Fruit fly (Drosophila melanogaster) whole organism, wandering third instar larva: Measurements from ENCODE around the gene Obp69a.

Experiments used
- Abd-B ChIP-seq: fragments of >200 bp; optimal IDR thresholded peaks from 2 replicates; lab custom pipeline; 2017; ENCODE audit warnings: missing biosample characterization, missing genetic modification characterization
- Hnf4 ChIP-seq: fragments of 200-800 bp; sonication (Bioruptor generic); optimal IDR thresholded peaks from 2 replicates; lab custom pipeline; 2016; ENCODE audit warnings: missing biosample characterization, mild to moderate bottlenecking, missing genetic modification characterization
- Rel ChIP-seq, 2 experiments: fragments of 200-800 bp; sonication (Bioruptor generic) in 1 of 2; optimal IDR thresholded peaks; 2 replicates in 1 of 2; 3 replicates in 1 of 2; lab custom pipeline; 2016 to 2019; ENCODE audit warnings: mild to moderate bottlenecking in 2 of 2, missing biosample characterization in 2 of 2, missing genetic modification characterization in 2 of 2, moderate library complexity in 1 of 2
- Vsx2 ChIP-seq: fragments of 200-300, 225-300 bp; sonication (Bioruptor generic); optimal IDR thresholded peaks from 2 replicates; lab custom pipeline; 2018; ENCODE audit warnings: missing biosample characterization, missing genetic modification characterization; ENCODE audit not compliant: partially characterized antibody
- br ChIP-seq: fragments of 200-800 bp; sonication (Bioruptor generic); optimal IDR thresholded peaks from 2 replicates; lab custom pipeline; 2016; ENCODE audit warnings: missing biosample characterization, missing genetic modification characterization
- dmrt93B ChIP-seq: fragments of 200-800 bp; sonication (Bioruptor generic); optimal IDR thresholded peaks from 2 replicates; lab custom pipeline; 2018; ENCODE audit warnings: missing biosample characterization, mild to moderate bottlenecking, missing genetic modification characterization
- fru ChIP-seq: fragments of 200-800 bp; sonication (Bioruptor generic); optimal IDR thresholded peaks from 3 replicates; lab custom pipeline; 2016; ENCODE audit warnings: missing biosample characterization, mild to moderate bottlenecking, missing genetic modification characterization
- h ChIP-seq: fragments of 200-800 bp; sonication (Bioruptor generic); optimal IDR thresholded peaks from 3 replicates; lab custom pipeline; 2016; ENCODE audit warnings: missing biosample characterization, mild to moderate bottlenecking, missing genetic modification characterization
- pan ChIP-seq: fragments of >200 bp; optimal IDR thresholded peaks from 2 replicates; lab custom pipeline; 2017
- psq ChIP-seq: fragments of 200-800 bp; sonication (Bioruptor generic); optimal IDR thresholded peaks from 3 replicates; lab custom pipeline; 2017; ENCODE audit warnings: missing biosample characterization, mild to moderate bottlenecking, missing genetic modification characterization, moderate library complexity
- usp ChIP-seq: fragments of >200 bp; optimal IDR thresholded peaks from 2 replicates; lab custom pipeline; 2017; ENCODE audit warnings: missing biosample characterization, missing genetic modification characterization

DNA sequence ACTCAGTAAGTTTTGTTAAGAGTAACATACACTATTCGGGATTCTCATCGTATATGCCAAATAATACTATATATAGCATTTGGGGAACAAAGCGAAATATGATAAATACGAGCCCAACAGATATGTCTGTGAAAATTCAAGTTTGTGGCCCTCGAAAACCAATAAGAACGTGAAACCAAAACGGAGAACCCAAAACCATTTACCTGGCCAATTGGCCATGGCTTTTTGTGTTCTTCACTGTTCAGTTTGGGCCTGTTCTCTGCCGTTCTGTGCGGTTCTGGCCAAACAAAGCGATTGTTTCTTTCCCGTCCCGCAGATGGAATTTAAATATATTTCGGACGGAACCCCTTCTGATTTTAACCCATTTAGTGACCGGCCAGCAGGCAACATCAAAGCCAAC, 8.9 kb upstream of the Obp69a start:
- TF ChIP-seq Vsx2, result peak; percentile 60
- no peak for TF ChIP-seq fru (GFP tag; lab: Kevin White, UChicago)
- no peak for TF ChIP-seq br (GFP tag; lab: Kevin White, UChicago)
- no peak for TF ChIP-seq usp (GFP tag; lab: Kevin White, UChicago)
- TF ChIP-seq Abd-B (GFP tag; lab: Kevin White, UChicago), result no peak
- peak; percentile 84 for TF ChIP-seq psq (GFP tag; lab: Kevin White, UChicago)
- TF ChIP-seq Hnf4 (GFP tag; lab: Kevin White, UChicago), result no peak
- no peak for TF ChIP-seq dmrt93B (GFP tag; lab: Kevin White, UChicago)
- TF ChIP-seq pan (lab: Kevin White, UChicago), result no peak
- TF ChIP-seq Rel (GFP tag; optimal IDR thresholded peaks at IDR 0.05; lab: Kevin White, UChicago), result peak; percentile 43
- TF ChIP-seq Rel (tag; optimal IDR thresholded peaks at IDR 0.05; lab: Kevin White, UChicago), result no peak
- TF ChIP-seq h, result no peak
